Worm (Caenorhabditis elegans): ENCODE data around the gene F22F4.9.

Gene F22F4.9

DNA sequence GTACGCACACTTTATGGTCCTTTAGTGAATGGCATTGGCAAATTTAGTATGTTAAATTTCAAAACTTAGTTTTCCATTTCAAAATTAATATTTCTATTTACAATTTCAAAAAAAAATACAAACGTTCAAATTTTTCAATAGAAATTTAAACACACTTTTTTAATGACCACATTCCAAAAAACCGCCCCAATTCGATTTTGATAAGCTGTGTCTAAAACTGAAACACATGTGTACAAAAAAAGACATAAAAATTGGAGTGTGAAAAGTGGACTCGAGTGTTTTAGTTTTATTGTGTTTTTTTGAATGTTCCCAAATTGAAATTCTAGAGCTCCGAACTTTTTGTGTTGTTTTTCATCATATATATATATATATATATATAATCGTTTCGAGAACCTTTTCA is 23.6 kb downstream of the F22F4.9 start:
- TF ChIP-seq hmbx-1 (tag; optimal IDR thresholded peaks at IDR 0.05) (no peak), flt-1 (GFP tag; IDR thresholded peaks at IDR 0.05) (no peak), scrt-1 (GFP tag; IDR thresholded peaks at IDR 0.05) (no peak), B0310.2 (tag; optimal IDR thresholded peaks at IDR 0.05) (no peak)

DNA sequence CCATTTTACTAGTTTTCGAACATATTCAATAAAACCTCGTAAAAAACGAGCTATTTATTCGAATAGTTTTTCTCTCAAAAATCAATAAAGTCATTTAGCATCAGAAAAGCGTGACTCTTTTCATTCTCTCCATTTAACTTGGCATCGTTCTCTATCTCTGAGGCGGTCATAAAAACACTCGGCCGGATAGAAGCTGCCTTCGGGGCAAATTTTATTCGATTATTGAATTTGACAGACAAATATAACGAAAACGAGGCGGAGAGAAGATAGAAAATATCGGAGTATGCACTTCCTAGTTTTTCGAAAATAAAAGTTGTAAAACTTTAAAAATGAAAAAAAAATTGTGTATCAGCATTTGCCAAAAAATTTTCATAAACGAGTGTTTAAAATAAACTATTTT is 24.1 kb downstream of the F22F4.9 start:
- no peak for TF ChIP-seq flt-1 (GFP tag; IDR thresholded peaks at IDR 0.05)

- TF ChIP-seq ama-1 (optimal IDR thresholded peaks at IDR 0.05) (no peak), tbx-11 (GFP tag; IDR thresholded peaks at IDR 0.05) (no peak), tbx-37 (GFP tag; conservative IDR thresholded peaks at IDR 0.05) (no peak), sea-1 (GFP tag; conservative IDR thresholded peaks at IDR 0.05) (no peak), hnd-1 (tag; optimal IDR thresholded peaks at IDR 0.05) (no peak), aly-1 (tag; optimal IDR thresholded peaks at IDR 0.05) (no peak), ceh-36 (tag; optimal IDR thresholded peaks at IDR 0.05) (no peak), tra-4 (tag; optimal IDR thresholded peaks at IDR 0.05) (no peak), pes-1 (GFP tag; IDR thresholded peaks at IDR 0.05) (no peak), flt-1 (GFP tag; IDR thresholded peaks at IDR 0.05) (no peak), B0310.2 (tag; optimal IDR thresholded peaks at IDR 0.05) (no peak), ceh-13 (GFP tag; optimal IDR thresholded peaks at IDR 0.05) (no peak), hmbx-1 (tag; optimal IDR thresholded peaks at IDR 0.05) (no peak), scrt-1 (GFP tag; IDR thresholded peaks at IDR 0.05) (no peak), ets-7 (tag; optimal IDR thresholded peaks at IDR 0.05) (no peak), F13C5.2 (tag; optimal IDR thresholded peaks at IDR 0.05) (no peak), hmg-4 (GFP tag; optimal IDR thresholded peaks at IDR 0.05) (no peak)
These were observed 27.1 kb downstream of the F22F4.9 start for ce11 chrX:5972212-5972611.

DNA sequence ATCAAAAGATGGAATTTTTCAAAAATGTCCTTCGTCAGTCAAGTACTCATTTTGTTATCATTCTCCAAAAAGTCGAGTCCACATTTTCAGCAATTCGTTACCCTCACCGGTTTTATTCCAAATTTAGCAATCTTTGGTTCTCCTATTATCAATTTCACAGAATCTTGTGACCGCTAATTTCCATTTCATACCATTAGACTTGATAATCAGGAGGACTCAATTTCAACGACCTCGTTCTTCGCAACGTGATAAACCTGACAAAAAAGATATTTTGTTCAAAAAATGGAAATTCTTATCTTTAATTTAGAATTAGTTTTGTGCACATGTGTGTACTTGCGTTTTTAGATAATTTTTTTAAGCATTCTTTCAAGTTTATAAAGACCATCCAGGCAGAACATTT is 36.7 kb downstream of the F22F4.9 start:
- TF ChIP-seq sea-1 (GFP tag; conservative IDR thresholded peaks at IDR 0.05) (no peak), ceh-36 (tag; optimal IDR thresholded peaks at IDR 0.05) (no peak), F13C5.2 (tag; optimal IDR thresholded peaks at IDR 0.05) (no peak), flt-1 (GFP tag; IDR thresholded peaks at IDR 0.05) (no peak), scrt-1 (GFP tag; IDR thresholded peaks at IDR 0.05) (no peak), aly-1 (tag; optimal IDR thresholded peaks at IDR 0.05) (no peak), tra-4 (tag; optimal IDR thresholded peaks at IDR 0.05) (no peak), hmbx-1 (tag; optimal IDR thresholded peaks at IDR 0.05) (no peak), tbx-11 (GFP tag; IDR thresholded peaks at IDR 0.05) (no peak), ets-7 (tag; optimal IDR thresholded peaks at IDR 0.05) (no peak), tbx-37 (GFP tag; conservative IDR thresholded peaks at IDR 0.05) (no peak), B0310.2 (tag; optimal IDR thresholded peaks at IDR 0.05) (no peak), hmg-4 (GFP tag; optimal IDR thresholded peaks at IDR 0.05) (no peak), hnd-1 (tag; optimal IDR thresholded peaks at IDR 0.05) (no peak)

- TF ChIP-seq ceh-13 (GFP tag; optimal IDR thresholded peaks at IDR 0.05) (no peak), F13C5.2 (tag; optimal IDR thresholded peaks at IDR 0.05) (no peak), flt-1 (GFP tag; IDR thresholded peaks at IDR 0.05) (no peak), ets-7 (tag; optimal IDR thresholded peaks at IDR 0.05) (no peak), scrt-1 (GFP tag; IDR thresholded peaks at IDR 0.05) (no peak), hnd-1 (tag; optimal IDR thresholded peaks at IDR 0.05) (no peak)
These were observed 38.4 kb downstream of the F22F4.9 start for ce11 chrX:5960872-5961271.

DNA sequence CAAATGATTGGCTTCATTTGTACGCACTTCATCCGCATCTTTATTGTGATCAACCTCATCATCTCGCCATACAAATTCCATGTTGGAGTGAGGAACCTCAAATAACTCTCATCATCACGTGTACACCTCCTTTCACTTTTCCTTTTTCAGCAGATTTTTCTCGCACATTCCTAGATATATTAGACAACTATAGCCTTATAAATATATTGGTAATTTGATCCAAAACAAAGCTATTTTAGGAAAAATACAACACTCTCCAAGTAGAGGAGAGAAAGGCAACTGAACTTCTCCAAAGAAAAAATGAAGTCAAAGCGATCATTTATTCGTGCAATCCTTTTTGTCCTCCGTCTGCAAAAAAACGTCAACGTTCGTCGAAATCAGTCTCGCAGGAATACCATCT is 40.5 kb downstream of the F22F4.9 start, which contains the start of gene R07E4.1:
Gene R07E4.1, plus strand, starts transcription at position 301 of the 400 bp plus-strand sequence.
- no peak for TF ChIP-seq tbx-37 (GFP tag; conservative IDR thresholded peaks at IDR 0.05)
- TF ChIP-seq F13C5.2 (tag; optimal IDR thresholded peaks at IDR 0.05): no peak
- TF ChIP-seq hmg-4 (GFP tag; optimal IDR thresholded peaks at IDR 0.05): no peak
- no peak for TF ChIP-seq hnd-1 (tag; optimal IDR thresholded peaks at IDR 0.05)
- no peak for TF ChIP-seq ceh-13 (GFP tag; optimal IDR thresholded peaks at IDR 0.05)
- no peak for TF ChIP-seq tra-4 (tag; optimal IDR thresholded peaks at IDR 0.05)
- TF ChIP-seq pes-1 (GFP tag; IDR thresholded peaks at IDR 0.05): no peak
- no peak for TF ChIP-seq ama-1 (optimal IDR thresholded peaks at IDR 0.05)
- no peak for TF ChIP-seq B0310.2 (tag; optimal IDR thresholded peaks at IDR 0.05)
- TF ChIP-seq aly-1 (tag; optimal IDR thresholded peaks at IDR 0.05): no peak
- no peak for TF ChIP-seq sea-1 (GFP tag; conservative IDR thresholded peaks at IDR 0.05)
- no peak for TF ChIP-seq hmbx-1 (tag; optimal IDR thresholded peaks at IDR 0.05)
- no peak for TF ChIP-seq ets-7 (tag; optimal IDR thresholded peaks at IDR 0.05)
- no peak for TF ChIP-seq ceh-36 (tag; optimal IDR thresholded peaks at IDR 0.05)
- TF ChIP-seq scrt-1 (GFP tag; IDR thresholded peaks at IDR 0.05): no peak
- no peak for TF ChIP-seq tbx-11 (GFP tag; IDR thresholded peaks at IDR 0.05)
- TF ChIP-seq flt-1 (GFP tag; IDR thresholded peaks at IDR 0.05): no peak

DNA sequence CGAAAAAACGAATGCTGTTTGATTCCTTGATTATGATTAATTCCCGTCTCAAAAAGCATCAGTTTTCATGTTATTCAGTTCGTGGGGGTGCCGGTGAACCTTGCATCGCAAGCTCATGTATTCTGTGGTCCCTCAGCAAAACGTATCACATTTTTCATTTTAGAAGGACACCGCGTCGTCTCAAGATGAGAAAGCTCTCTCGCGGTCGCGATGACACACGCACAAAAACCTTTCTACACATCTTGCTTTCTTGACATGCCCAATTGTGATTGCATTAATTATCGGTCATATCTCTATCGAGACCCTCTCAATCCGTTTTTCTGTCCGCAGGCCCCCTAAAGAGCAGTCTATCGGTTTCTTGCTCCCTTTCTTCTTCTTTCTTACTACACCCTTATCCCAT is 43.2 kb downstream of the F22F4.9 start:
- TF ChIP-seq aly-1 (tag; optimal IDR thresholded peaks at IDR 0.05) (no peak), pes-1 (GFP tag; IDR thresholded peaks at IDR 0.05) (no peak), sea-1 (GFP tag; conservative IDR thresholded peaks at IDR 0.05) (no peak)

- TF ChIP-seq ets-7 (tag; optimal IDR thresholded peaks at IDR 0.05): no peak
- TF ChIP-seq pes-1 (GFP tag; IDR thresholded peaks at IDR 0.05): 0 out of 2 replicates have a peak, but pooled peaks have one; percentile 42
- TF ChIP-seq scrt-1 (GFP tag; IDR thresholded peaks at IDR 0.05): no peak
- TF ChIP-seq tra-4 (tag; optimal IDR thresholded peaks at IDR 0.05): no peak
- no peak for TF ChIP-seq tbx-37 (GFP tag; conservative IDR thresholded peaks at IDR 0.05)
- no peak for TF ChIP-seq flt-1 (GFP tag; IDR thresholded peaks at IDR 0.05)
- peak; percentile 69 for TF ChIP-seq F13C5.2 (tag; optimal IDR thresholded peaks at IDR 0.05)
- TF ChIP-seq sea-1 (GFP tag; conservative IDR thresholded peaks at IDR 0.05): no peak
- TF ChIP-seq B0310.2 (tag; optimal IDR thresholded peaks at IDR 0.05): no peak
- no peak for TF ChIP-seq hnd-1 (tag; optimal IDR thresholded peaks at IDR 0.05)
- no peak for TF ChIP-seq tbx-11 (GFP tag; IDR thresholded peaks at IDR 0.05)
- TF ChIP-seq aly-1 (tag; optimal IDR thresholded peaks at IDR 0.05): no peak
- no peak for TF ChIP-seq ceh-36 (tag; optimal IDR thresholded peaks at IDR 0.05)
These were observed 46.1 kb downstream of the F22F4.9 start, which contains the start of the genes R07E4.5 and R07E4.3 for ce11 chrX:5953174-5953573. Gene R07E4.5 (minus strand): TSS chrX:5953174. Gene R07E4.3 (plus strand): TSS chrX:5953458.
